Fruit fly (Drosophila melanogaster): ENCODE results near the gene CG13101.

The CG13101 gene

dm6 chr2L:8952194-8953037 is 32.3 kb downstream of the CG13101 start (continued):
- TF ChIP-seq CG8290 (GFP tag; optimal IDR thresholded peaks at IDR 0.05) (no peak), CG8290 (tag; optimal IDR thresholded peaks at IDR 0.05) (peak in 1 of 2 experiments; percentile 61), rib (GFP tag; IDR thresholded peaks at IDR 0.05) (no peak), pfk (GFP tag; optimal IDR thresholded peaks at IDR 0.05) (no peak), emc (GFP tag; optimal IDR thresholded peaks at IDR 0.05) (no peak), lola (GFP tag; optimal IDR thresholded peaks at IDR 0.05) (peak in 1 of 3 experiments; percentile 19), ac (GFP tag; optimal IDR thresholded peaks at IDR 0.05) (no peak), HLHmδ (GFP tag; optimal IDR thresholded peaks at IDR 0.05) (no peak), Nf-YC (tag; optimal IDR thresholded peaks at IDR 0.05) (no peak), twi (tag; optimal IDR thresholded peaks at IDR 0.05) (no peak), CG14014 (GFP tag; IDR thresholded peaks at IDR 0.05) (peak; percentile 61; the same call in 1 of the 2 replicates), onecut (GFP tag; IDR thresholded peaks at IDR 0.05) (no peak), CG34376 (GFP tag; optimal IDR thresholded peaks at IDR 0.05) (peak; percentile 30), disco-r (GFP tag; optimal IDR thresholded peaks at IDR 0.05) (no peak), bsh (GFP tag; optimal IDR thresholded peaks at IDR 0.05) (peak; percentile 27 to 33), az2 (GFP tag; optimal IDR thresholded peaks at IDR 0.05) (peak; percentile 15), oc (tag; optimal IDR thresholded peaks at IDR 0.05) (no peak), pzg (GFP tag; optimal IDR thresholded peaks at IDR 0.05) (peak; percentile 9), Adf1 (GFP tag; IDR thresholded peaks at IDR 0.05) (no peak), CG3995 (GFP tag; optimal IDR thresholded peaks at IDR 0.05) (peak; percentile 10), CG4820 (GFP tag; optimal IDR thresholded peaks at IDR 0.05) (peak; percentile 14), chinmo (GFP tag; IDR thresholded peaks at IDR 0.05; ENCODE audit: partially characterized antibody) (no peak), pan (optimal IDR thresholded peaks at IDR 0.05) (no peak), pan (GFP tag; optimal IDR thresholded peaks at IDR 0.05 in 1 of 2, IDR thresholded peaks at IDR 0.05 in 1 of 2) (peak in 1 of 2 experiments; percentile 59), CG14860 (GFP tag; IDR thresholded peaks at IDR 0.05; ENCODE audit: partially characterized antibody) (no peak; the same call in 2 of the 3 replicates), CG11093 (GFP tag; IDR thresholded peaks at IDR 0.05) (no peak), Stat92E (GFP tag; optimal IDR thresholded peaks at IDR 0.05) (no peak), exex (tag; optimal IDR thresholded peaks at IDR 0.05) (peak; percentile 97), Camta (GFP tag; optimal IDR thresholded peaks at IDR 0.05) (no peak), chn (GFP tag; optimal IDR thresholded peaks at IDR 0.05) (peak; percentile 64), cwo (GFP tag; optimal IDR thresholded peaks at IDR 0.05) (peak; percentile 61), NfI (GFP tag; optimal IDR thresholded peaks at IDR 0.05) (peak; percentile 15), CG9609 (GFP tag; optimal IDR thresholded peaks at IDR 0.05) (peak; percentile 46), NC2α (GFP tag; optimal IDR thresholded peaks at IDR 0.05) (peak; percentile 7), repo (GFP tag; optimal IDR thresholded peaks at IDR 0.05) (no peak), Optix (GFP tag; IDR thresholded peaks at IDR 0.05) (0 out of 3 replicates have a peak, but pooled peaks have one; percentile 26), CG18599 (GFP tag; optimal IDR thresholded peaks at IDR 0.05) (peak; percentile 79), NK7.1 (GFP tag; optimal IDR thresholded peaks at IDR 0.05) (no peak), CG10654 (GFP tag; optimal IDR thresholded peaks at IDR 0.05) (no peak), NFAT (GFP tag; IDR thresholded peaks at IDR 0.05) (no peak; the same call in 1 of the 2 replicates), gce (GFP tag; IDR thresholded peaks at IDR 0.05) (no peak), ab (GFP tag; optimal IDR thresholded peaks at IDR 0.05) (no peak), grau (tag; optimal IDR thresholded peaks at IDR 0.05) (peak; percentile 47), CG16815 (GFP tag; optimal IDR thresholded peaks at IDR 0.05) (peak; percentile 27), CG6689 (GFP tag; IDR thresholded peaks at IDR 0.05) (no peak), aop (GFP tag; IDR thresholded peaks at IDR 0.05) (no peak), tgo (GFP tag; IDR thresholded peaks at IDR 0.05) (peak; percentile 52; the same call in 2 of the 3 replicates), Sry-δ (GFP tag; optimal IDR thresholded peaks at IDR 0.05) (peak; percentile 10), ara (GFP tag; IDR thresholded peaks at IDR 0.05) (peak; percentile 54; the same call in 1 of the 2 replicates)
